Worm (Caenorhabditis elegans) whole organism, young adult: ENCODE data around the gene ymel-1.

Experiments
- T26A5.8 ChIP-seq: sonication (generic microtip); optimal IDR thresholded peaks from 2 replicates; lab custom pipeline; 2016; ENCODE audit warnings: missing genetic modification characterization, missing compliant biosample characterization
- dpff-1 ChIP-seq: sonication (generic microtip); optimal IDR thresholded peaks from 2 replicates; lab custom pipeline; 2017; ENCODE audit warnings: mild to moderate bottlenecking, missing genetic modification characterization, missing compliant biosample characterization
- him-1 ChIP-seq: sonication (generic microtip); optimal IDR thresholded peaks from 2 replicates; lab custom pipeline; 2016; ENCODE audit warnings: missing genotype, missing genetic modification reagents, missing genetic modification characterization, missing compliant biosample characterization
- let-607 ChIP-seq, 2 experiments: fragments of 200-800 bp in 1 of 2; sonication (Bioruptor generic) in 1 of 2; sonication (generic microtip) in 1 of 2; optimal IDR thresholded peaks; 2 replicates each; lab custom pipeline; 2016 to 2018; ENCODE audit warnings: mild to moderate bottlenecking in 2 of 2, missing compliant biosample characterization in 2 of 2, missing genetic modification characterization in 2 of 2, moderate library complexity in 2 of 2, missing genotype in 1 of 2
- madf-8 ChIP-seq: fragments of 200-800 bp; sonication (Bioruptor generic); conservative IDR thresholded peaks from 2 replicates; pipeline ENCODE4 v1.3.6; 2022; ENCODE audit warnings: missing genetic modification reagents, missing genetic modification characterization, missing compliant biosample characterization
- nfya-1 ChIP-seq: sonication (generic microtip); optimal IDR thresholded peaks from 2 replicates; lab custom pipeline; 2017; ENCODE audit warnings: antibody characterized with exemption, missing compliant biosample characterization, missing genetic modification characterization, borderline replicate concordance; ENCODE audit not compliant: insufficient read depth
- nhr-120 ChIP-seq: fragments of 200-800 bp; sonication (Bioruptor generic); IDR thresholded peaks from 2 replicates; pipeline ENCODE4 v1.3.6; 2022; ENCODE audit warnings: missing genetic modification characterization, missing compliant biosample characterization
- snpc-1.3 ChIP-seq: sonication (generic microtip); optimal IDR thresholded peaks from 2 replicates; lab custom pipeline; 2017; ENCODE audit warnings: missing genetic modification characterization, mild to moderate bottlenecking, missing compliant biosample characterization, antibody characterized with exemption, moderate library complexity, missing genotype, missing genetic modification reagents; ENCODE audit not compliant: insufficient read depth
- somi-1 ChIP-seq: fragments of 200-800 bp; sonication (Bioruptor generic); optimal IDR thresholded peaks from 2 replicates; lab custom pipeline; 2018; ENCODE audit warnings: mild to moderate bottlenecking, missing genetic modification characterization, missing compliant biosample characterization
- unc-130 ChIP-seq: sonication (generic microtip); optimal IDR thresholded peaks from 2 replicates; lab custom pipeline; 2016; ENCODE audit warnings: missing genetic modification reagents, missing genetic modification characterization, missing compliant biosample characterization
- unc-62 ChIP-seq: fragments of 150-350 bp; optimal IDR thresholded peaks from 2 replicates; lab custom pipeline; 2014; ENCODE audit warnings: missing biosample characterization, missing genetic modification reagents, missing genetic modification characterization

DNA sequence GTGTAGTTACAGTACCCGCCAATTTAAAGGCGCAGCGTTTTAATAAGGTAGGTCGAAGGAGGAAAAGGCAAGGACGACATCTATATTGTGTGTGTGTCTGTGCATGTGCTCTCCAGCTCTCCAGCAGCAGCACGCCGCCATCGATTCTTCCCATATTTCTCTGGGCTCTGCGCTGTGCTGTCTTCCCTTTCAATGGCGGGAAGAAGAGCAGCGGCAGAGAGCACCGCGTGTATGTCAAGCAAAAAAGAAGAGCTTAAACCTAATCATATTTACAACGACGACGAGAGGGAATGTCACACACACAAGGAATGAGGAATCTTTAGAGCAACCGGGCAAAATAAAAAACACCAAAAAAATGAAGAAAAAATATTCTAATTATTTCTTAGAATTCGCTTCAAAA is 17.0 kb upstream of the ymel-1 start:
- TF ChIP-seq unc-130 (GFP tag; lab: Kevin White, UChicago) (no peak), him-1 (tag; lab: Kevin White, UChicago) (no peak), nhr-120 (GFP tag; lab: Robert Waterston, UW) (no peak), madf-8 (GFP tag; lab: Robert Waterston, UW) (no peak), T26A5.8 (tag; lab: Kevin White, UChicago) (no peak), dpff-1 (no peak), unc-62 (no peak), let-607 (tag; optimal IDR thresholded peaks at IDR 0.05; lab: Kevin White, UChicago) (no peak), snpc-1.3 (tag; lab: Kevin White, UChicago) (no peak), somi-1 (GFP tag; lab: Kevin White, UChicago) (no peak), nfya-1 (tag; lab: Kevin White, UChicago) (no peak)
